Fruit fly (Drosophila melanogaster): ENCODE measurements around the gene cact.

cact gene

dm6 chr2L:16329102-16329520 lies 3.1 kb upstream of the cact start, which contains the start of gene mRpL4 (continued):
- TF ChIP-seq Poxn (GFP tag; IDR thresholded peaks at IDR 0.05) (no peak), Xbp1 (GFP tag; optimal IDR thresholded peaks at IDR 0.05) (peak; percentile 81), al (GFP tag; IDR thresholded peaks at IDR 0.05) (no peak; the same call in 1 of the 2 replicates), mirr (GFP tag; optimal IDR thresholded peaks at IDR 0.05) (no peak), Oli (tag; optimal IDR thresholded peaks at IDR 0.05) (peak; percentile 17), CG34376 (GFP tag; optimal IDR thresholded peaks at IDR 0.05) (no peak), Doc2 (GFP tag; IDR thresholded peaks at IDR 0.05) (no peak), CG9609 (GFP tag; optimal IDR thresholded peaks at IDR 0.05) (peak; percentile 75), bsh (GFP tag; optimal IDR thresholded peaks at IDR 0.05) (peak in 1 of 2 experiments; percentile 64), aop (GFP tag; IDR thresholded peaks at IDR 0.05) (no peak), Neu2 (GFP tag; optimal IDR thresholded peaks at IDR 0.05; ENCODE audit: borderline replicate concordance) (no peak), kah (GFP tag; optimal IDR thresholded peaks at IDR 0.05) (no peak), zfh1 (GFP tag; IDR thresholded peaks at IDR 0.05) (peak; percentile 72), tin (GFP tag; optimal IDR thresholded peaks at IDR 0.05) (peak; percentile 85), CG18764 (GFP tag; optimal IDR thresholded peaks at IDR 0.05) (peak; percentile 46), peb (GFP tag; IDR thresholded peaks at IDR 0.05) (no peak), tup (GFP tag; optimal IDR thresholded peaks at IDR 0.05) (no peak), CG1792 (GFP tag; optimal IDR thresholded peaks at IDR 0.05) (no peak), klu (GFP tag; IDR thresholded peaks at IDR 0.05) (no peak), CG30431 (GFP tag; optimal IDR thresholded peaks at IDR 0.05) (no peak), Atf6 (GFP tag; IDR thresholded peaks at IDR 0.05) (peak; percentile 42; the same call in 1 of the 2 replicates), Bgb (GFP tag; IDR thresholded peaks at IDR 0.05; ENCODE audit: partially characterized antibody) (peak; percentile 99), Nf-YC (tag; optimal IDR thresholded peaks at IDR 0.05) (no peak), croc (GFP tag; conservative IDR thresholded peaks at IDR 0.05) (no peak), yki (optimal IDR thresholded peaks at IDR 0.05) (no peak), CG12659 (GFP tag; optimal IDR thresholded peaks at IDR 0.05) (peak; percentile 80), CG5180 (GFP tag; optimal IDR thresholded peaks at IDR 0.05) (no peak), Dfd (GFP tag; optimal IDR thresholded peaks at IDR 0.05) (no peak), Xrp1 (GFP tag; IDR thresholded peaks at IDR 0.05) (peak; percentile 74), CG17328 (GFP tag; IDR thresholded peaks at IDR 0.05) (peak; percentile 50; the same call in 1 of the 2 replicates), CG6654 (GFP tag; optimal IDR thresholded peaks at IDR 0.05) (no peak), CG11696 (GFP tag; IDR thresholded peaks at IDR 0.05) (0 out of 2 replicates have a peak, but pooled peaks have one; percentile 19), scrt (GFP tag; optimal IDR thresholded peaks at IDR 0.05) (no peak), HLHmδ (GFP tag; optimal IDR thresholded peaks at IDR 0.05) (no peak), tgo (GFP tag; IDR thresholded peaks at IDR 0.05) (peak; percentile 27; the same call in 1 of the 3 replicates), CG14965 (GFP tag; optimal IDR thresholded peaks at IDR 0.05; ENCODE audit: borderline replicate concordance) (no peak), Mes4 (GFP tag; optimal IDR thresholded peaks at IDR 0.05) (peak; percentile 36), Fer3 (tag; optimal IDR thresholded peaks at IDR 0.05) (peak; percentile 54), esg (GFP tag; conservative IDR thresholded peaks at IDR 0.05) (peak; percentile 31; the same call in 1 of the 2 replicates), cas (GFP tag; IDR thresholded peaks at IDR 0.05) (peak; percentile 64; the same call in 1 of the 2 replicates), CG10431 (GFP tag; optimal IDR thresholded peaks at IDR 0.05) (no peak), E2f1 (GFP tag; IDR thresholded peaks at IDR 0.05) (peak; percentile 70), ac (GFP tag; optimal IDR thresholded peaks at IDR 0.05) (no peak), Sin3A (optimal IDR thresholded peaks at IDR 0.05) (peak; percentile 46), gsb-n (tag; optimal IDR thresholded peaks at IDR 0.05) (peak; percentile 32), CG12744 (GFP tag; optimal IDR thresholded peaks at IDR 0.05) (peak; percentile 47), CG10654 (GFP tag; optimal IDR thresholded peaks at IDR 0.05) (peak; percentile 69), zfh2 (GFP tag; optimal IDR thresholded peaks at IDR 0.05) (peak; percentile 85), CG33557 (GFP tag; optimal IDR thresholded peaks at IDR 0.05) (peak; percentile 4), Sry-β (GFP tag; optimal IDR thresholded peaks at IDR 0.05) (peak; percentile 49), CG1832 (GFP tag; optimal IDR thresholded peaks at IDR 0.05) (no peak), CG31388 (GFP tag; optimal IDR thresholded peaks at IDR 0.05) (no peak)

All from whole organism, embryonic.